Worm (Caenorhabditis elegans): ENCODE data around the gene T04F3.1.

Gene T04F3.1

DNA sequence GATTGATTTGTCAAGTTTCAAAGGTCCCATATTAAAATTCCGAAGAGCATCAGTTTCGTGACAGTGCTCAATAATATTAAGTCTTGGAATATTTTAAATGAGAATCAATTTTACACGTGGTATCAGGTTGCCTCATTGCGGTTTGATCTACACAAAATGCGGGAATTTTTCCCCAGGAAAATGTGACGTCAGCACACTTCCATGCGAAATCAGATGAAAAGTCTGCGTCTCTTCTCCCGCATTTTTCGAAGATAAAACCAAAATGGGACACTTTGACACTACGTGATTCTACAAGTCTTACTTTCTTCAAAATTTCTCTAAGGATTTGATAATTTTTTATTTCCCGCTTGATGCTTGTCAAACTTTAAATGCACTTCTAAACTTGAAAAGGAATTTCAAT lies 17.0 kb upstream of the T04F3.1 start:
- no peak for TF ChIP-seq C16A3.4 (tag; optimal IDR thresholded peaks at IDR 0.05)
- TF ChIP-seq sup-37 (GFP tag; optimal IDR thresholded peaks at IDR 0.05): no peak
- TF ChIP-seq efl-1 (optimal IDR thresholded peaks at IDR 0.05): no peak
- peak in 1 of 2 experiments; percentile 68 for TF ChIP-seq efl-1 (GFP tag; optimal IDR thresholded peaks at IDR 0.05 in 1 of 2)
- TF ChIP-seq ets-5 (GFP tag; IDR thresholded peaks at IDR 0.05): no peak
- no peak for TF ChIP-seq elt-3 (tag; optimal IDR thresholded peaks at IDR 0.05)

DNA sequence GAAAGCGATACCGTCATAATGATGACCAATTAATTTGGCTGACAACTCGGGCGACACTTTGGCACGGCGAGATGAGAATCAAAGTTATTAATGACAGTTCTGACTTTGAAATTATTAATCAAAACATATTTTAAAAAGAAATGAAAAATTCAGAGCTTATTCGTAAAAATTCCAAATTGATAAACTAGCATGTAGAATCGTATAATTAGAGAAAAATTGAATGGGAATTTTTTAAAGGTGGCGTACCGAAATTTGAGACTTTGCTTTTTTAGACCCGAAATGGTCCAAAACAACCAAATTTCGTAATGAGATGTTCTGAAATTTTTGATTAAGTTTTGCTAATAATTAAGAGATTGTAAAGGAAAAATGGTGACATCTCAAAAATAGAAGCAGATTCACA lies 13.9 kb upstream of the T04F3.1 start, which contains the start of gene daf-11:
TSS of gene daf-11 (minus strand) at position 101 of the 400 bp plus-strand sequence.
- TF ChIP-seq xbp-1 (tag; optimal IDR thresholded peaks at IDR 0.05): no peak
- TF ChIP-seq nhr-84 (tag; optimal IDR thresholded peaks at IDR 0.05): no peak
- TF ChIP-seq Y116A8C.19 (tag; optimal IDR thresholded peaks at IDR 0.05; ENCODE audit: borderline replicate concordance): no peak
- TF ChIP-seq fkh-10 (GFP tag; optimal IDR thresholded peaks at IDR 0.05): no peak
- TF ChIP-seq dpl-1 (GFP tag; optimal IDR thresholded peaks at IDR 0.05): no peak
- TF ChIP-seq pag-3 (tag; optimal IDR thresholded peaks at IDR 0.05; ENCODE audit: borderline replicate concordance, insufficient read depth): no peak
- no peak for TF ChIP-seq skn-1 (tag; optimal IDR thresholded peaks at IDR 0.05)
- TF ChIP-seq C34B4.2 (tag; optimal IDR thresholded peaks at IDR 0.05): no peak
- no peak for TF ChIP-seq unc-30 (tag; optimal IDR thresholded peaks at IDR 0.05)
- no peak for TF ChIP-seq blmp-1 (tag; optimal IDR thresholded peaks at IDR 0.05)
- no peak for TF ChIP-seq pqm-1 (tag; optimal IDR thresholded peaks at IDR 0.05)
- no peak for TF ChIP-seq isw-1 (GFP tag; IDR thresholded peaks at IDR 0.05)
- TF ChIP-seq mab-9 (GFP tag; IDR thresholded peaks at IDR 0.05): no peak
- no peak for TF ChIP-seq lin-13 (GFP tag; optimal IDR thresholded peaks at IDR 0.05)
- TF ChIP-seq ceh-82 (tag; optimal IDR thresholded peaks at IDR 0.05): no peak
- no peak for TF ChIP-seq sup-37 (GFP tag; optimal IDR thresholded peaks at IDR 0.05)
- no peak for TF ChIP-seq zag-1 (tag; optimal IDR thresholded peaks at IDR 0.05)
- no peak for TF ChIP-seq swsn-7 (tag; optimal IDR thresholded peaks at IDR 0.05)

DNA sequence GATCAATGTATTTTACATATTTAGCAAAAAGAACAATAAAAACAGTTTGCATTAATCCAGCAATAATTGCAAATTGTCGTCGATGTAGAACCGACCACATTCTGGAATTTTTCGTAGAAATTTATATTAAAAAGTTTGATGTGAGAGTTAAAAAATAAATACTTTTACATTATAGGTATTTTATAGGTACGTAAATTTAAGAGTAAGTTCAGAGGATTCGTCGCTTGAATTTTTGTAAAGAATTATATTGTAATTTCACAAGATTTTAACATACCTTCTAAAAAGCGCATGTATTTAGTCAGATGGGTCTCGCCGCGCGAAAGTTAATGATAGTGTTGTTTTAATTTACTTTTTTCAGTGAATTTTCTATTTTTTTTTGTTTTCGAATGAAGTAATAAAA lies 9.8 kb upstream of the T04F3.1 start, which contains the start of gene rhr-2:
TSS of gene rhr-2 (minus strand) at position 101 of the 400 bp plus-strand sequence.
- TF ChIP-seq lin-39 (tag; optimal IDR thresholded peaks at IDR 0.05) (no peak), nhr-28 (tag; optimal IDR thresholded peaks at IDR 0.05) (no peak), zag-1 (tag; optimal IDR thresholded peaks at IDR 0.05) (no peak), rnt-1 (tag; optimal IDR thresholded peaks at IDR 0.05) (no peak), nhr-71 (tag; optimal IDR thresholded peaks at IDR 0.05) (no peak), xbp-1 (tag; optimal IDR thresholded peaks at IDR 0.05) (no peak), ceh-8 (GFP tag; optimal IDR thresholded peaks at IDR 0.05) (no peak), swsn-7 (tag; optimal IDR thresholded peaks at IDR 0.05) (no peak), hpl-2 (GFP tag; optimal IDR thresholded peaks at IDR 0.05) (no peak), dpl-1 (GFP tag; optimal IDR thresholded peaks at IDR 0.05) (no peak), ama-1 (optimal IDR thresholded peaks at IDR 0.05) (no peak), zip-4 (GFP tag; optimal IDR thresholded peaks at IDR 0.05) (no peak), nhr-85 (tag) (no peak), fkh-10 (GFP tag; optimal IDR thresholded peaks at IDR 0.05) (no peak), elt-3 (tag; optimal IDR thresholded peaks at IDR 0.05) (no peak), ceh-82 (tag; optimal IDR thresholded peaks at IDR 0.05) (no peak), C04F5.9 (tag; optimal IDR thresholded peaks at IDR 0.05) (no peak), ces-1 (GFP tag; optimal IDR thresholded peaks at IDR 0.05) (no peak), nhr-76 (tag; optimal IDR thresholded peaks at IDR 0.05) (no peak), tbx-2 (tag; optimal IDR thresholded peaks at IDR 0.05) (no peak)

DNA sequence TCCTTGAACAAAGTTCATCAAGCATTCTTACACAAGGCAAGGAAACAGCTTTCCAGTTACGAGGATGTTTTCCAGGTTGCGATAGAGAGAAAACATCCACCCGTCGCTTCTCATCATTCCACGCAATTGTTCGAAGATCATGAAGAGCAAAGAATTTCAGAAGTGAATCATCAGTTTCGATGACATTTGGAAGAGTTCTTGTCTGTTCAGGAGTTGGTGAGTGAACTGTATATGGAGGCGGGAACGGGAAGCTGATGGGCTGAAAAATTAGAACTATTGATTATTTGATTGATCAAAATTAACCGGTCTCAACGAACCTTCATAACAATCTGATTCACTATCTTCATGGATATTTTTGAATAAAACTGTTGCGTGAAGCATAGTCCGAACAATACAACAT lies 7.8 kb upstream of the T04F3.1 start:
- TF ChIP-seq efl-1 (optimal IDR thresholded peaks at IDR 0.05) (no peak), efl-1 (GFP tag; optimal IDR thresholded peaks at IDR 0.05 in 1 of 2) (peak in 1 of 2 experiments; percentile 22), ztf-4 (tag; optimal IDR thresholded peaks at IDR 0.05) (no peak)
